Fruit fly (Drosophila melanogaster): ENCODE measurements around the gene CG13850.

The CG13850 gene

DNA sequence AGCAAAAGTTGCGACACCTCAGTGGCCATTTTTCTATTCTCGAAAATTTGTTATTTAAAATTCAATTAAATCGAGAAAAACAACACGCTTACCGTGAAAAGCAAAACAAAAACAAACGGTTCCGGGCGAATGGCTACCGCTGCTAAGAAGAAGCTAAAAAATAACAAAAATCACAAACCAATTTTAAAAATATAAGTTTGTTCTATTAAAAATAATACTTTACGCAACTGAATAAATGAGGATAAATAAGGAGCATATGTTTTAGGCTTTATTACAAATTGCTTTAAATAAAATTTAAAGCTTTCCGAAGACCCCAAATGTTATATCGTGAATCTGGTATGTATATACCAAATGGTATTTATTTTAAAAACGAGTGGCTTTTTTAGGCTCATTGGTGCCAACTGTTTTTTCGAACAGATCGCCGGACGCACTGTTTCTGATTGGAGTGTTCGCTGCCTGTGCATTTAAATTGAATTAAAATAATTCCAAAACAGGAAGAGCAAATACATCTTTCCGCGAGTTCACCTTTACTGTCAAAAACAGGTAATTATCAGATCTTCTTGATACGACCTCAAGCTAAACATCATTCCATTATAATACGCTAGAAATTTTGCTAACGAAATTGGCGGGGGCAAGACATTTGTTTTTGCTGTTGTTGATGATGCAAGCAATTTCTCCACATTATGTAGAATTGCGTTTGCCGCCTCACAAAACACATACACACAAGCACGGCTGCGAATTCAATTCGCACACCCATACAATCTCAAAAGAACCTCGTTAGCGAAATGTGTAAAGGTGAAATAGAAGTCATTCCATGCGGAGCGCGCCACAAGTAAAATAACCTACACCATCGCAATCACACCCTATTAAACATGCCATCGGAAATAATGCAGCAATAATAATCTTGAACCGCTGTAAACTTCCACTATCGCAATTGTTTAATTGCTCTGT is 43.3 kb downstream of the CG13850 start, which contains the start of the genes Polr3F and PyK:
Polr3F (minus strand) TSS at position 248 of the 951 bp plus-strand sequence.
PyK (plus strand) TSS at position 411 of the 951 bp plus-strand sequence.
- TF ChIP-seq CG10631 (GFP tag; optimal IDR thresholded peaks at IDR 0.05) = no peak
- peak; percentile 48 for TF ChIP-seq vri (GFP tag; optimal IDR thresholded peaks at IDR 0.05)
- TF ChIP-seq CG31627 (GFP tag; optimal IDR thresholded peaks at IDR 0.05) = peak; percentile 1
- no peak for TF ChIP-seq CG4318 (GFP tag; optimal IDR thresholded peaks at IDR 0.05)
- no peak for TF ChIP-seq Blimp-1 (GFP tag; optimal IDR thresholded peaks at IDR 0.05)
- TF ChIP-seq Lpt (GFP tag; optimal IDR thresholded peaks at IDR 0.05) = no peak
- TF ChIP-seq CG7368 (GFP tag; optimal IDR thresholded peaks at IDR 0.05) = no peak
- peak; percentile 57 for TF ChIP-seq svp (GFP tag)
- peak; percentile 46 for TF ChIP-seq esn (GFP tag; optimal IDR thresholded peaks at IDR 0.05)
- peak; percentile 67; the same call in 2 of the 3 replicates for TF ChIP-seq CG6163 (GFP tag; IDR thresholded peaks at IDR 0.05)
- TF ChIP-seq CG11294 (GFP tag; IDR thresholded peaks at IDR 0.05) = no peak
- TF ChIP-seq Hr38 (GFP tag; optimal IDR thresholded peaks at IDR 0.05) = no peak
- peak; percentile 36 for TF ChIP-seq pdm3 (GFP tag; optimal IDR thresholded peaks at IDR 0.05)
- TF ChIP-seq CG9139 (GFP tag; optimal IDR thresholded peaks at IDR 0.05) = no peak
- no peak for TF ChIP-seq salr (GFP tag; optimal IDR thresholded peaks at IDR 0.05)
- no peak for TF ChIP-seq Sox102F (GFP tag; optimal IDR thresholded peaks at IDR 0.05)
- TF ChIP-seq achi (GFP tag; optimal IDR thresholded peaks at IDR 0.05) = peak; percentile 12
- no peak for TF ChIP-seq fd59A (GFP tag; optimal IDR thresholded peaks at IDR 0.05)
- TF ChIP-seq CG16779 (tag; optimal IDR thresholded peaks at IDR 0.05) = no peak
- TF ChIP-seq CG34406 (GFP tag; optimal IDR thresholded peaks at IDR 0.05) = no peak
- TF ChIP-seq fd85E (GFP tag; optimal IDR thresholded peaks at IDR 0.05) = no peak
- peak; percentile 72 for TF ChIP-seq eg (GFP tag; IDR thresholded peaks at IDR 0.05)
- peak; percentile 16 for TF ChIP-seq Eip75B (GFP tag; optimal IDR thresholded peaks at IDR 0.05)
- TF ChIP-seq net (GFP tag; optimal IDR thresholded peaks at IDR 0.05) = no peak
- no peak for TF ChIP-seq fkh (GFP tag; optimal IDR thresholded peaks at IDR 0.05)
- TF ChIP-seq OdsH (GFP tag; optimal IDR thresholded peaks at IDR 0.05) = peak; percentile 45
- peak; percentile 52 for TF ChIP-seq CG1621 (tag; optimal IDR thresholded peaks at IDR 0.05)
- no peak for TF ChIP-seq Sox15 (GFP tag; optimal IDR thresholded peaks at IDR 0.05)
- TF ChIP-seq Ets96B (tag; optimal IDR thresholded peaks at IDR 0.05) = peak; percentile 51
- no peak for TF ChIP-seq CG6792 (GFP tag; optimal IDR thresholded peaks at IDR 0.05)
- peak; percentile 39 for TF ChIP-seq topi (GFP tag; optimal IDR thresholded peaks at IDR 0.05)
- peak; percentile 59 for TF ChIP-seq CG6808 (GFP tag; optimal IDR thresholded peaks at IDR 0.05)
- peak; percentile 26 for TF ChIP-seq cyc (GFP tag; optimal IDR thresholded peaks at IDR 0.05)
- TF ChIP-seq Met (GFP tag; optimal IDR thresholded peaks at IDR 0.05) = peak; percentile 26
- no peak for TF ChIP-seq Ets21C (GFP tag; optimal IDR thresholded peaks at IDR 0.05)
- TF ChIP-seq CG8119 (GFP tag; IDR thresholded peaks at IDR 0.05) = peak; percentile 62; the same call in 2 of the 3 replicates
- TF ChIP-seq CG8319 (GFP tag; optimal IDR thresholded peaks at IDR 0.05) = no peak
- TF ChIP-seq CG8632 (GFP tag; optimal IDR thresholded peaks at IDR 0.05) = no peak
- TF ChIP-seq CG6854 (GFP tag; optimal IDR thresholded peaks at IDR 0.05) = no peak
- no peak for TF ChIP-seq Gug (GFP tag; IDR thresholded peaks at IDR 0.05)
- TF ChIP-seq Eip78C (GFP tag) = peak; percentile 72
- no peak for TF ChIP-seq Eip93F (GFP tag; optimal IDR thresholded peaks at IDR 0.05)
- TF ChIP-seq CG3032 (tag; optimal IDR thresholded peaks at IDR 0.05) = peak; percentile 41
- TF ChIP-seq lz (GFP tag; optimal IDR thresholded peaks at IDR 0.05) = peak; percentile 36
- peak; percentile 49 for TF ChIP-seq Hr4 (GFP tag; optimal IDR thresholded peaks at IDR 0.05)
- TF ChIP-seq Smox (GFP tag; optimal IDR thresholded peaks at IDR 0.05) = peak; percentile 45
- TF ChIP-seq CG6276 (GFP tag; optimal IDR thresholded peaks at IDR 0.05) = peak; percentile 41
- TF ChIP-seq Sox14 (GFP tag; optimal IDR thresholded peaks at IDR 0.05) = peak; percentile 47
- peak; percentile 55 for TF ChIP-seq CG32006 (GFP tag; optimal IDR thresholded peaks at IDR 0.05)
- no peak for TF ChIP-seq CG11762 (GFP tag; optimal IDR thresholded peaks at IDR 0.05; ENCODE audit: insufficient read depth)
- TF ChIP-seq spab (GFP tag; optimal IDR thresholded peaks at IDR 0.05) = no peak

Data from whole organism, prepupa.